Fruit fly (Drosophila melanogaster): Measurements from ENCODE around the gene CG4440.

The CG4440 gene

DNA sequence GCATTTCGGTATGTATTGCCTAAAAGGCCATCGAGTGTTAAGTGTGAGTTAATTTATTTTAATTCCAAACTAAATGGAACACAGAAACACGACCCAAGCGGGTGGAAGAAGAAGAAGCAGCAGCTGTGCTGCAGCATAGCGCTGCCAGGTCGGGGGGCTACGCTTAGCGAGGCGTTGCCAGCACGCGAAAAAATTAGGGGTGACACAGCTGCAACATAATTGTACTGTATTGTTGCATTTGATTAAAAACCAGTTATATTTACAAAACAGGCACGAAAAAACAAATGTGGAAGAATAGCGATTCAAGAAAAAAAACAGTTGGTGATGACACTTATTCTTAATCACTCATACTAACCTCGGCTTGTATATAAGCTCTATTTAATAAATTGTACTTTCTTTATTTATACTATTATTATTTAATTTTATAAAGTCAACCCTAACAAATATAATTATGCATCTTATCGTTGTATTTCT is 20.5 kb downstream of the CG4440 start (continued):
- TF ChIP-seq HLH4C (GFP tag; IDR thresholded peaks at IDR 0.05; ENCODE audit: partially characterized antibody) (peak; percentile 50; the same call in 2 of the 3 replicates), NfI (GFP tag; optimal IDR thresholded peaks at IDR 0.05) (peak; percentile 71), CG17328 (GFP tag; IDR thresholded peaks at IDR 0.05) (peak; percentile 76), GATAe (GFP tag; conservative IDR thresholded peaks at IDR 0.05) (no peak; the same call in 1 of the 2 replicates), Atf-2 (GFP tag; optimal IDR thresholded peaks at IDR 0.05) (peak; percentile 61), stwl (tag; optimal IDR thresholded peaks at IDR 0.05) (peak; percentile 57), CG12659 (GFP tag; optimal IDR thresholded peaks at IDR 0.05) (peak; percentile 84), gce (GFP tag; IDR thresholded peaks at IDR 0.05) (peak; percentile 68; the same call in 1 of the 3 replicates), Lpt (GFP tag; optimal IDR thresholded peaks at IDR 0.05) (no peak), fd96Cb (tag; optimal IDR thresholded peaks at IDR 0.05) (peak; percentile 45), CG14014 (GFP tag; IDR thresholded peaks at IDR 0.05) (peak; percentile 84), Abd-B (GFP tag; optimal IDR thresholded peaks at IDR 0.05) (no peak), NC2β (GFP tag; optimal IDR thresholded peaks at IDR 0.05) (no peak), pzg (GFP tag; optimal IDR thresholded peaks at IDR 0.05) (peak; percentile 66), zen (tag; optimal IDR thresholded peaks at IDR 0.05) (peak; percentile 47), CG7786 (GFP tag; optimal IDR thresholded peaks at IDR 0.05) (peak; percentile 71), Dad (GFP tag; optimal IDR thresholded peaks at IDR 0.05) (peak; percentile 5), zfh2 (GFP tag; optimal IDR thresholded peaks at IDR 0.05) (peak; percentile 77), da (GFP tag; optimal IDR thresholded peaks at IDR 0.05) (peak; percentile 53), Mad (GFP tag; optimal IDR thresholded peaks at IDR 0.05) (peak; percentile 43), HLH54F (GFP tag; optimal IDR thresholded peaks at IDR 0.05) (peak; percentile 69), HmgZ (tag; optimal IDR thresholded peaks at IDR 0.05) (peak; percentile 73), CG43689 (GFP tag; IDR thresholded peaks at IDR 0.05) (peak; percentile 47; the same call in 1 of the 2 replicates), ac (GFP tag; optimal IDR thresholded peaks at IDR 0.05) (peak; percentile 20), CG32532 (GFP tag; IDR thresholded peaks at IDR 0.05) (peak; percentile 74), CG15696 (tag; optimal IDR thresholded peaks at IDR 0.05) (peak; percentile 59), hth (optimal IDR thresholded peaks at IDR 0.05) (no peak), gfzf (GFP tag; optimal IDR thresholded peaks at IDR 0.05) (peak; percentile 8), Max (GFP tag; optimal IDR thresholded peaks at IDR 0.05) (peak; percentile 63), Awh (GFP tag; IDR thresholded peaks at IDR 0.05) (peak; percentile 69), disco-r (GFP tag; optimal IDR thresholded peaks at IDR 0.05) (no peak), wdn (GFP tag; IDR thresholded peaks at IDR 0.05) (peak; percentile 70), CG18476 (GFP tag; optimal IDR thresholded peaks at IDR 0.05) (no peak), odd (GFP tag; optimal IDR thresholded peaks at IDR 0.05) (no peak), CG2129 (GFP tag; IDR thresholded peaks at IDR 0.05; ENCODE audit: partially characterized antibody) (no peak), nau (GFP tag; optimal IDR thresholded peaks at IDR 0.05) (no peak), hb (GFP tag; IDR thresholded peaks at IDR 0.05; ENCODE audit: partially characterized antibody) (0 out of 3 replicates have a peak, but pooled peaks have one; percentile 55), Dip2 (GFP tag; IDR thresholded peaks at IDR 0.05) (no peak), CG15479 (GFP tag; optimal IDR thresholded peaks at IDR 0.05) (peak; percentile 23), bowl (GFP tag; IDR thresholded peaks at IDR 0.05) (peak; percentile 60; the same call in 1 of the 2 replicates), so (GFP tag; IDR thresholded peaks at IDR 0.05) (peak; percentile 75), D19A (tag; optimal IDR thresholded peaks at IDR 0.05) (no peak), D (optimal IDR thresholded peaks at IDR 0.05) (no peak), D (GFP tag; optimal IDR thresholded peaks at IDR 0.05) (peak; percentile 50), croc (GFP tag; conservative IDR thresholded peaks at IDR 0.05) (peak; percentile 53; the same call in 2 of the 3 replicates), al (GFP tag; IDR thresholded peaks at IDR 0.05) (peak; percentile 64; the same call in 1 of the 2 replicates), Sin3A (optimal IDR thresholded peaks at IDR 0.05) (no peak), CG7357 (GFP tag; IDR thresholded peaks at IDR 0.05) (peak; percentile 65; the same call in 1 of the 3 replicates), fru (optimal IDR thresholded peaks at IDR 0.05) (no peak), CG10959 (GFP tag; IDR thresholded peaks at IDR 0.05) (no peak; the same call in 1 of the 2 replicates), CG7928 (GFP tag; optimal IDR thresholded peaks at IDR 0.05) (no peak), CG10565 (GFP tag; optimal IDR thresholded peaks at IDR 0.05) (no peak)
